Worm (Caenorhabditis elegans): ENCODE results near the gene Y43B11AR.3.
A peak's percentile ranks its signal among the peaks of the same experiment; 100 is the strongest.

Gene Y43B11AR.3

DNA sequence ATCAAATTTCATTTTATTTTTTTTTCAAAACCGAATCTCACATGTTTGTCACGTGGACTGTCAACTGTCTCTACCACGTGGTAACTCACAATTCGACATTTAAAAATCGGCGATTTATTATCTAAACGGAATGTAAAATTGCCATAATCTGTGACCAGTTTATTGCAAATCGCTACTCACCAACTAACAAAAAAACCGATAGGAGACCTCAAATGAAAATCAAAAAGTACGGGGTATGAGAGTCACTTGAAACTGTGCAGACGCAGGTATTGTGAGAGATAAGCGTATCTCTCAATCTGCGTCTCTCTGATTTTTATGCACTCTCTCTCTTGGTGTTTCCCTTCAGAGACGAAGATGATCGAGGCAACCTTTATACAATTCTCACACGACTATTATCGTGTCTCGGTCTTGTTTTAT lies 35.7 kb downstream of the Y43B11AR.3 start:
- TF ChIP-seq dao-5 (tag; optimal IDR thresholded peaks at IDR 0.05) (no peak), W03F9.2 (tag; optimal IDR thresholded peaks at IDR 0.05) (no peak), him-1 (tag; optimal IDR thresholded peaks at IDR 0.05) (no peak)

DNA sequence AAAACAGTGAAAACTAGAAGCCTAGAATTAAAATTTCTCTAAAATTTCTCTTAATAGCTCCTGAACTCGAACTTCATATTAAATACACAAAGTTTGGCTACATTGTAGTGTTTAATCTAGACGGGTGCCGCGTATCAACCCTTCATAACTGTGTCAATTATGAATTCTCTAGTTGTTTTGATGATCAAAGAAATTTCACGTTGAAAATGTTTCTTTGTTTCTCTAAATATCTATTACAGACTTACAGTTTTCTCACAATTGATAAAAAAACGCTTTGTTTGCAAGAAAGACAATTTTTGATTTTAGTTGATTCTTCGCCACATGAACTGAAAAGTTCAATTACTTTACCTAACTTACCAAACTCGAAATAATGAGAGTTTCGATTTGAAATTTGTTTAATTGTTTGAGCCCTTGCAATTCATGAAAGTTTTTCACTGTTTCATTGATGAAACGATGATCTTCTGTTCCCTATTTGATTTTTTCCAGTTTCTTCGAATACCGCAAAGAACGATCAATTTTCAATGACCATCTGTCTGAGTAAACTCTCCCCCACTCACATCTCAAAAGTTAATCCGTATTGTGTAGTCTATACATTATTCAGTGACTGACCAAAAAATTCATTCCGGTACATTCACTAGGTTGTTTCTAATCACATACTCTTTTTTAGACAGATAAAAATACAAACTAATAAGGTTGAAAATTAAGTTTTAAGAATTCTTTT lies 36.7 kb downstream of the Y43B11AR.3 start:
- TF ChIP-seq dao-5 (tag; optimal IDR thresholded peaks at IDR 0.05) (no peak), W03F9.2 (tag; optimal IDR thresholded peaks at IDR 0.05) (no peak), him-1 (tag; optimal IDR thresholded peaks at IDR 0.05) (no peak)

DNA sequence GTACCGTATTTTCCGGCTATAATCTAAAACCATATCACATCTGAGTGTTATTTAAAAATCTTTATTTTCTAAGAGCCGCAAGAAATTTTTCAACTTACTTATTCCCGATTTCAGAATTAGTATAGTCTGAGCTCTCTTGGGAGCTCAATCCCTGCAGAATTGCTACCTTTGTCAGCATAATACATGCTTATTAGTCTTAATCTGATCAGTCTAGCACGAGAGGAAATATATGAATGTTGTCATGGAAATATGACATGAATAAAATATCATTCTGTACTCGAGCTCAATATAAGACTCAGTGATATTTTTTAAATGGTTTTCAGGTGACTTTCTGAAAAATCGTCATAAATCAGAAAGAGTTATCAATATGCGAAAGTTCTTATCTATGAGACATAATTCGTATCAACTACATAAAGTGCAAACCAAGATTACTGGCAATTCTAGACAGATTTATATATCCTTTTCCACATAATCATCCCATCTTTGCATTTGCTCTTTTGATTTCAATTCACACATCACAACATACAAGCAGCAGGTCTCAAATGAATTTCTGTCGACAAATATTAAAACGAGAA lies 38.1 kb downstream of the Y43B11AR.3 start:
- TF ChIP-seq him-1 (tag; optimal IDR thresholded peaks at IDR 0.05) (no peak), dao-5 (tag; optimal IDR thresholded peaks at IDR 0.05) (no peak), W03F9.2 (tag; optimal IDR thresholded peaks at IDR 0.05) (no peak)

DNA sequence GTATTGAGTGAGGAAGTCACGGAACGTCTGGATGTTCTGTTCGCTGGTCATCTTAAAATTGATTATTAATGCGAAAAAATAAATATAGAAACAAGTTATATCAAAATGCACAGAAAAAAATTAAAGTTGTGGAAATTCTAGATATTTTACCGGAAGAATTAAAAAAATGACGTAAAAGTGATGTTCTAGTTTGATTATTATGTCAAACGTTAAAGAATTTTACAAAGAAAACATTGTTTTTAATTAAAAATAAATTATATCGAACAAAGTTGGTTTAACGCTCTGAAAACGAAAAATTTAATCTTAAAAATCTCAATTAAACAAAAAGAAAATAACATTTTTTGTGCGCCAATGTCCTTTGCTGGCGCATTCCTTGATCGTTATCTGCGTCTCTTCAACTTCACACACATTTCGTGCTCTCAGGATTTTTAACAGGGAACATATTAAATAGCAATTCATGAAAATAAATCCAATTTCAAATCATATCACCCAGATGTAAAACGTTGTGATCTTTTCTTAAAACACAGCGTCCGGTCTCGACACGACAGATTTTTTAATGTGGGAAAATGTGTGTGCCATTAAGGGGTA lies 38.9 kb downstream of the Y43B11AR.3 start, which contains the start of gene tin-9.1:
Gene tin-9.1 (minus strand): TSS at position 51 of the 588 bp plus-strand sequence.
- peak; percentile 82 for TF ChIP-seq W03F9.2 (tag; optimal IDR thresholded peaks at IDR 0.05)
- no peak for TF ChIP-seq dao-5 (tag; optimal IDR thresholded peaks at IDR 0.05)

DNA sequence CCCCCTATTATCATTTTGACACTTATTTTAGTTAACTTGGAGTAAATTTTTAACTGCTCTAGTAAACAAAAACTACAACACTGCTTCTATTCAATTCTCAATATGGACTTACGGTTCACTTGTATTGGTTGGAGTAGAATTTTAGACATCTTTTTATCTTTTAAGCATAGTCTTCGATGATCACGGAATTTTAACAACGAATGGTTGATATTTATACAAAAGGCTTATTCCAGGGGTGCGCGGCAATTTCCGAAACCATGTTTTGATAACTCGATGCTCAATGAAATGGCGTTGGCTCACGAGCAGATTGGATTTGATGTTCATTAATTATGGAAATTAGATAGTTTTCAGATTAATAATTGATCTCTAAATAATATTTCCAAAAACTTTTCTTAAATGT lies 40.1 kb downstream of the Y43B11AR.3 start:
- TF ChIP-seq him-1 (tag; optimal IDR thresholded peaks at IDR 0.05) (no peak), dao-5 (tag; optimal IDR thresholded peaks at IDR 0.05) (no peak), W03F9.2 (tag; optimal IDR thresholded peaks at IDR 0.05) (no peak)

DNA sequence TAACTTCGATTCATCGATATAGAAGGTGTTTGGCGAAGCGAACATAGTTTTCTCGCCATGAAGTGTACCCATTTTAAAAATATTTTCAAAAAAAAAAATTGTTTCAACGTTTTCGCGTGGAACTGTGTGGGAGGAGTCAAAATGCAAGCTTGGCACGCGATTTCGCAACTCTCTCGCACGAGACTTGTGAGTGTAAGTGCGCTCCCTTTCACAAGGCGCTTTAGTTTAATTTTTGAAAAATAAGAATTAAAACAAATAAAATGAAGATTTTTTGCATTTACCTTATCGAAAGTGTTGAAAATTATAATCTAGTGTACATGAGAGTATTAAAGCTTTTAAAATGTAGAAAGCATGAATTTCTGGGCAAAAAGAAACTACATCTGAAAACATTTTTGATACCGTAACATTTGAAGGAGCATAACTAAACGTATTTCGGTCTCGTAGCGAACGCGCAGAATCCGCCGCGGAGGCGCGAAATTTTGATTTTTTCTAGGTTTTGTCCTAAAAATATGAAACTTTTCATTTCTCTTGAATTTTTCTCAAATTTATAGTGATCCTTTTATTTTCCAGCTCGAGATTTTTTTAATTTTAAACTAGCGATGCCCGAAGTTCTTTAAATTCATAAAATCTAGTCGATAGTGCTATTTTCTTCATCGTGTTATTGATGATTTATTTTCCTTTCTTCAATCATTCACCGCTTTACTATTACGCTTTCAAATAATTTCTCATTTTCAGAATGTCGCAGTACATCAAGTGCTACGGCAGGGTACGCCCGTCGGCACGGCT lies 43.8 kb downstream of the Y43B11AR.3 start, which contains the start of the genes cogc-2 and klp-18:
Gene cogc-2 (minus strand): TSS at position 105 of the 786 bp plus-strand sequence.
Gene klp-18 (plus strand): TSS at position 736 of the 786 bp plus-strand sequence.
- TF ChIP-seq W03F9.2 (tag; optimal IDR thresholded peaks at IDR 0.05) (peak; percentile 90), him-1 (tag; optimal IDR thresholded peaks at IDR 0.05) (peak; percentile 20), dao-5 (tag; optimal IDR thresholded peaks at IDR 0.05) (no peak)

DNA sequence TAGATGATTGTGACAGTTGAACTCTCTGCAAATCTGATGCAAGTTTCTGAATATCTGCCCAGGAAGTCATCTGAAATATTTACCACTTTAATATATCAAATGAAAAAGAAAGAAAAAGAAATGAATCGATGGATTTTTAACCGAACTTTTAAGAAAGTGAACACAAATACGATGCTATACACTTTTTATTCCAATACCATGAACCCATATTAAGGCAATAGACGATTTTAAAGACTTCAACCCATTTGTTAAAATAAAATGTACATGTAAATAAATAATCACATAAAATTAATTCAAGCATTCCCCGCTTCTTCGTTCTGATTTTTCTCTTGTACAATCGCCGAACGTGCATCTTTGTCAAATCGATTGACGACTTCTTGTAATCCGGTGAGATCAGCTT lies 46.7 kb downstream of the Y43B11AR.3 start, which contains the start of gene ufl-1:
Gene ufl-1 (minus strand): TSS at position 70 of the 400 bp plus-strand sequence.
- no peak for TF ChIP-seq him-1 (tag; optimal IDR thresholded peaks at IDR 0.05)
- TF ChIP-seq dao-5 (tag; optimal IDR thresholded peaks at IDR 0.05), result no peak
- no peak for TF ChIP-seq W03F9.2 (tag; optimal IDR thresholded peaks at IDR 0.05)

DNA sequence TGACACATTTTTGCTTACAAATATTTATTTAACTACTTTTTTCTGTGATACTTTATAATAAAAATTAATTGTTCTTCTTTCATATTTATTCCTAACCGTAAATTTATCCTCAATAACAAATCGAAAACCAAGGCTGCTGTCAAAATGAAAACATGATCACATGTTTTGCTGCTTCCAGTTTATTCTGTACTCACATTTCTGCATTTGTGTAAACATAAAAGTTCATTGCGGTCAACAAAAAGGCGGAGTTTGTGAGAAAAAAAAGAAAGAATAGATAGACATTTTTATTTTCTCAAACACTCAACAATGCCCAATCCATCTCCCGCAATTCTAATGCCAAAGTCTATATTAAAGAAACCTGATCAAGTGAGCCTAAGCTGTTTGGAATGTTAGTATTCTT lies 47.7 kb downstream of the Y43B11AR.3 start, which contains the start of gene C06G3.3:
Gene C06G3.3 (plus strand): TSS at position 301 of the 400 bp plus-strand sequence.
- TF ChIP-seq dao-5 (tag; optimal IDR thresholded peaks at IDR 0.05) (no peak), W03F9.2 (tag; optimal IDR thresholded peaks at IDR 0.05) (no peak), him-1 (tag; optimal IDR thresholded peaks at IDR 0.05) (no peak)

DNA sequence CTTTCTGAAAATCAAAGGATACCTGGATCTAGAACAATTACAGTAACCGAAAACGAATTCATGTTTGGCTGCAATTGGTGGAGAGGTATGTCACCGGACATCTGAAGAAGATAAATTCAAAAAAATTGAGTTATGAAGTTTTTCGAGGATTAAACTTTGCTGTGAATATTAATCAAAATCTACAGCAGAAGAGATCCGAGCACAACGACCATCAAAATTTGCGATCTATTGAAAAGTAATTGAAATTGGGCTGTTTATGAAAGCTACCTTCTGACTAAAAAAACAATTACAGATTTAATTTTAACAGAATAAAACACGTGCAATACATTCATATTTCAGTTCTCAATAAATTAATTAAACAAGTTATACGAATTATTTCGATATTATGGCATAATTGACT lies 51.1 kb downstream of the Y43B11AR.3 start, which contains the start of gene C06G3.8:
Gene C06G3.8 (minus strand): TSS at position 101 of the 400 bp plus-strand sequence.
- TF ChIP-seq him-1 (tag; optimal IDR thresholded peaks at IDR 0.05) (no peak), dao-5 (tag; optimal IDR thresholded peaks at IDR 0.05) (no peak), W03F9.2 (tag; optimal IDR thresholded peaks at IDR 0.05) (no peak)

Data from whole organism, L4/young adult.